Fruit fly (Drosophila melanogaster) whole organism, embryonic: Measurements from ENCODE around the gene spidey.

Experiments used
- CG15269 ChIP-seq: fragments of 200-800 bp; sonication (Bioruptor generic); optimal IDR thresholded peaks from 2 replicates; lab custom pipeline; 2018; ENCODE audit warnings: missing biosample characterization, mild to moderate bottlenecking, missing genetic modification characterization, moderate library complexity
- CG34224 ChIP-seq: fragments of 200-800 bp; sonication (Bioruptor generic); IDR thresholded peaks from 3 replicates; pipeline ENCODE4 v1.3.6; 2022; ENCODE audit warnings: missing biosample characterization, missing genetic modification characterization; ENCODE audit not compliant: partially characterized antibody
- wdn ChIP-seq: fragments of 200-800 bp; sonication (Bioruptor generic); IDR thresholded peaks from 2 replicates; pipeline ENCODE4 v1.3.6; 2022; ENCODE audit warnings: missing biosample characterization, missing genetic modification characterization
- wor ChIP-seq: fragments of 200-800 bp; sonication (Bioruptor generic); IDR thresholded peaks from 2 replicates; pipeline ENCODE4 v1.3.6; 2022; ENCODE audit warnings: missing biosample characterization, missing genetic modification characterization

DNA sequence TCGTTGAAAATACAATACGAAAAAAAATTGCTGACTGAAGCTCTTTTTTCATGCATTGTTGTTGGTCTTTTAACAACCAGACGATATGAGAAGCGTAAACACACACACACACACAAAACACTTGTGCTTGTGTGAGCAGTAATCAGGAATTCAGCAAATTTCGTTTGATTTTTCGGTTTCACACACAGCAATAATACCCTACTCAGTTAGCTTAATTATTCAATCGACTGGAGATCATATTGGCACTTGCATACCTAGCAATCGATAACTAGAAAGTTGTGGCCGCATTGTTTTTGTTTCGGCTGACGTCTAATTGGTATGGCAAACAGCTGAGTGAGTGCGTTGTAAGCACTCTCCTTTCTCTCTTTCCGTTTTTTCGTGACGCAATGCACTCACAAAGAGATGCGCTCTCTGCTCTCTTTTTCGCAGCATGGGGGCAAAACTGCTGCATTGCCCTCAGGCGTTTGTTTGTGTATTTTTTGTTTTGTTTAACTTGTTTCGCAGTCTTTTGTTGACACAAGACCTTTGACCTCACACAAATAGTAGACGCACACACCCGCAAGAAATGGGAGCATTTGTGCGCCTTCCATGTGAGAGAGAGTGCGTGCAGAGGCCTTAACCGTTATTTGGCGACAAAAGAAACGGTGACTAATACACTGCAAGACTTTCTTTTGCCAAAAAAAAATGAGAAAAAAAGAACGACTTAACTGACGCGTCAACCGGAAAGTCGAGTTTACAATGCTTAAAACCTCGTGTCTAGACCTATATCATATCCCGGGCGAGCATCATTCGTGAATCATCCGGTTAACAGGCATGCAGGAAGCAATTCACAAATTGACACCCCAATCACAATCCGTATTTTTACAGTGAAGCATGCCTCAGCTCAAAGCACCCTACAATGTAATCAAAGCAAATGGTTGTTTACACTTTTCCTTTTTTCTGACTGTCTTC, 36.3 kb downstream of the spidey start:
- TF ChIP-seq wdn (GFP tag; lab: Robert Waterston, UW) (no peak), CG34224 (GFP tag; lab: Robert Waterston, UW) (no peak), wor (GFP tag; lab: Robert Waterston, UW) (no peak), CG15269 (tag; lab: Kevin White, UChicago) (peak; percentile 11)
